Worm (Caenorhabditis elegans): Measurements from ENCODE around the gene F16B4.6.
A peak's percentile ranks its signal among the peaks of the same experiment; 100 is the strongest.

The F16B4.6 gene

DNA sequence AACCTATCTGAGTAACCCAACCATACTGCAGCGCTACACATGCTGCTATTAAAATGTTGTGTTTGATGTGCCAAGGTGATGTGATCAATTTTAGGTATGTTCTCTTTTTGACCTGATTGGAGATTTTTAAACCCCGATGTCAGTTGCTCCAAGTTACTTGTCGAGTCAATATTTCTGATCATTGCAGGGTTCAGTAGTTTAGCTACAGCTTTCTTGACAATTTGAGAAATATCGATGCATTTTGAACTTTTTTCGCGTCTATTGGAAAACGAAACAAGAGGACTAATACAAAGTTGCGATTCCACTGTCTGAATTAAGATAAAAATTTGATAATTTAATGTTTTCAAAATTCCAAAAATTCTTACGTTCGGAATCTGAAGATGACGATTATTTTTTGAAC, 36.4 kb downstream of the F16B4.6 start:
- TF ChIP-seq unc-130 (tag; optimal IDR thresholded peaks at IDR 0.05) = no peak
- no peak for TF ChIP-seq elt-3 (tag; optimal IDR thresholded peaks at IDR 0.05)
- TF ChIP-seq tlp-1 (tag; optimal IDR thresholded peaks at IDR 0.05) = no peak
- no peak for TF ChIP-seq mep-1 (tag; optimal IDR thresholded peaks at IDR 0.05)
- no peak for TF ChIP-seq lir-3 (tag; optimal IDR thresholded peaks at IDR 0.05; ENCODE audit: poor library complexity)
- TF ChIP-seq rnt-1 (tag; optimal IDR thresholded peaks at IDR 0.05) = no peak

DNA sequence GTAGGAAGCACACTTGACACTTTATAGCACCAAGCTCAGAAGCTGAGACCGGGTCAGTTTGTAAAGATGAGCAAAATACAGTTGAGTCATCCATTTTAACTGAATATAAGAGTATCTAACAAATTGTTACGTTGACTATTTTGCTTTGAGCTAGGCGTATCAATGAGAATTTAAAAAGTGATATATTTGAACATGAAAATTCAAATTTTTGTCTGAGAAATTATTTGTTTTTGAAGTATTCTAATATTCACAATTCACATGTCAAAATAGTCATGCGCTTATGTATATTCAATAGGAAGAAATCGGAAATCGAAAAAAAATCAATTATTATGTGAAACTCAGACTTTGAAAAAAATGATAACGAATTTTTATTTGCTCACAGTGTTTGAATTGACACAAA, 37.3 kb downstream of the F16B4.6 start, which contains the start of gene nhr-110:
Gene nhr-110 (minus strand): TSS at position 101 of the 400 bp plus-strand sequence.
- TF ChIP-seq nhr-237 (tag; optimal IDR thresholded peaks at IDR 0.05) (no peak), mep-1 (tag; optimal IDR thresholded peaks at IDR 0.05) (no peak), ceh-8 (GFP tag; optimal IDR thresholded peaks at IDR 0.05) (no peak), aly-2 (tag; optimal IDR thresholded peaks at IDR 0.05) (no peak), sox-4 (tag; optimal IDR thresholded peaks at IDR 0.05) (no peak), dsc-1 (tag; optimal IDR thresholded peaks at IDR 0.05) (no peak), blmp-1 (tag; optimal IDR thresholded peaks at IDR 0.05) (no peak)

DNA sequence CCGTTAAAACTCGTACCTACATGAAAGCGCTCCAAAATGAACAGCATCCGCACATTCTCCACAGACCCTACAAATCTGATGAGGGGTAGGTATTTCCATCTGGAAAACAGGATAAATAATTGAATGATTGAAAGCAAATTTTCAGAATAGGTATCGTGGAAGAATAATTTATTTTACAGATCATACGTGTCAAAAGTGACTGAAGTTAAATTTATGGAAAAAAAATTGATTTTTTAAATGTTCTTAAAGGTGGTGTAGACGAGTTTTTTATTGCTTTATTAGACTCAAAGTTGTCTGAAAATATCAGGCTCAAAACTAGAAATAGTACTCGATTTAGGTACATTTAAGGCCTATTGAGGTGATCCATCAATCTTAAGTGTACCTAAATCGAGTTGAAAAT, 39.7 kb downstream of the F16B4.6 start, which contains the start of gene nhr-237:
Gene nhr-237 (minus strand): TSS at position 101 of the 400 bp plus-strand sequence.
- TF ChIP-seq dpl-1 (GFP tag; optimal IDR thresholded peaks at IDR 0.05) = no peak
- TF ChIP-seq ces-1 (GFP tag; optimal IDR thresholded peaks at IDR 0.05) = no peak
- no peak for TF ChIP-seq snu-23 (GFP tag; optimal IDR thresholded peaks at IDR 0.05)
- no peak for TF ChIP-seq nhr-237 (tag; optimal IDR thresholded peaks at IDR 0.05)
- no peak for TF ChIP-seq sox-4 (tag; optimal IDR thresholded peaks at IDR 0.05)
- no peak for TF ChIP-seq nhr-47 (tag; optimal IDR thresholded peaks at IDR 0.05)
- no peak for TF ChIP-seq ets-5 (GFP tag; IDR thresholded peaks at IDR 0.05)
- TF ChIP-seq hpl-2 (GFP tag; optimal IDR thresholded peaks at IDR 0.05) = no peak
- TF ChIP-seq F16B12.6 (tag; optimal IDR thresholded peaks at IDR 0.05) = no peak
- TF ChIP-seq egl-27 (tag; optimal IDR thresholded peaks at IDR 0.05) = no peak
- no peak for TF ChIP-seq ceh-90 (tag; optimal IDR thresholded peaks at IDR 0.05)
- TF ChIP-seq egl-13 (tag; optimal IDR thresholded peaks at IDR 0.05) = no peak
- no peak for TF ChIP-seq alr-1 (tag; optimal IDR thresholded peaks at IDR 0.05; ENCODE audit: borderline replicate concordance)
- TF ChIP-seq C04F5.9 (tag; optimal IDR thresholded peaks at IDR 0.05) = no peak
- TF ChIP-seq nhr-19 (GFP tag; conservative IDR thresholded peaks at IDR 0.05) = no peak
- no peak for TF ChIP-seq zip-4 (GFP tag; optimal IDR thresholded peaks at IDR 0.05)
- no peak for TF ChIP-seq irx-1 (tag; optimal IDR thresholded peaks at IDR 0.05)
- no peak for TF ChIP-seq nhr-85 (tag)

DNA sequence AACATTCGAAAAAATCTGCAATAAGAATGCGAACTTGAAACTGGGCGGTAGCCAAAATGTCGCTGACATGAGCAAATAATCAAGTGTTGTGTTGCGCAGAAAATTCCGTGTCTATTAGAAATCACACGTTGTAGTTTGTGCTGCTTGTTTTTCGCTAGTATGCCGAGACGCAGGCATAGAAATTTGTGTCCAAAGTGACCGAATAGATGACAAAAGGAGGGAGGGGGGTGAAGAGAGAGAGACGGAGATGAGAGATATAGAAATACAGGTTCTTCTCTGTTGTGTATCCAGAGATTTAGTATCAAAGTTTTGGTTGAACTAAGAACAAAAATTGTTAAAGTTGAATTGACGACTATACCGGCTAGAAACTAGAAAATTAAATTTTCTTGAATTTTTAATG, 40.3 kb downstream of the F16B4.6 start:
- peak; percentile 54 for TF ChIP-seq snu-23 (GFP tag; optimal IDR thresholded peaks at IDR 0.05)
- peak; percentile 30 for TF ChIP-seq fkh-8 (tag; optimal IDR thresholded peaks at IDR 0.05)
- TF ChIP-seq skn-1 (tag; optimal IDR thresholded peaks at IDR 0.05) = peak; percentile 81
- TF ChIP-seq nhr-19 (GFP tag; conservative IDR thresholded peaks at IDR 0.05) = peak; percentile 21; the same call in 1 of the 2 replicates
- TF ChIP-seq ceh-8 (GFP tag; optimal IDR thresholded peaks at IDR 0.05) = no peak
- TF ChIP-seq nhr-28 (tag; optimal IDR thresholded peaks at IDR 0.05) = peak; percentile 83
- TF ChIP-seq mep-1 (tag; optimal IDR thresholded peaks at IDR 0.05) = peak; percentile 27
- peak; percentile 53 for TF ChIP-seq ztf-4 (tag; optimal IDR thresholded peaks at IDR 0.05)
- TF ChIP-seq nhr-90 (tag; optimal IDR thresholded peaks at IDR 0.05; ENCODE audit: poor library complexity) = peak; percentile 47
- no peak for TF ChIP-seq dsc-1 (tag; optimal IDR thresholded peaks at IDR 0.05)
- TF ChIP-seq nhr-85 (tag) = peak; percentile 87
- peak; percentile 96 for TF ChIP-seq nhr-77 (tag; optimal IDR thresholded peaks at IDR 0.05)
- TF ChIP-seq lir-3 (tag; optimal IDR thresholded peaks at IDR 0.05; ENCODE audit: poor library complexity) = no peak
- TF ChIP-seq lin-14 (GFP tag; optimal IDR thresholded peaks at IDR 0.05) = peak; percentile 95
- no peak for TF ChIP-seq ceh-63 (GFP tag; optimal IDR thresholded peaks at IDR 0.05)
- peak; percentile 45 for TF ChIP-seq tbx-2 (tag; optimal IDR thresholded peaks at IDR 0.05)
- peak in 2 of 3 experiments; percentile 3 for TF ChIP-seq dpl-1 (GFP tag; optimal IDR thresholded peaks at IDR 0.05)
- no peak for TF ChIP-seq fkh-4 (tag; optimal IDR thresholded peaks at IDR 0.05; ENCODE audit: borderline replicate concordance)
- TF ChIP-seq lin-35 (GFP tag; optimal IDR thresholded peaks at IDR 0.05) = peak in 1 of 2 experiments; percentile 57
- TF ChIP-seq ceh-82 (tag; optimal IDR thresholded peaks at IDR 0.05) = peak in 2 of 3 experiments; percentile 10 to 17
- TF ChIP-seq lsy-2 (tag; optimal IDR thresholded peaks at IDR 0.05) = peak in 1 of 2 experiments; percentile 25
- peak; percentile 5 to 6 for TF ChIP-seq efl-1 (optimal IDR thresholded peaks at IDR 0.05)
- no peak for TF ChIP-seq efl-1 (GFP tag; optimal IDR thresholded peaks at IDR 0.05 in 1 of 2)
- peak in 1 of 6 experiments; percentile 26 for TF ChIP-seq elt-3 (tag; optimal IDR thresholded peaks at IDR 0.05)
- TF ChIP-seq nhr-20 (tag; optimal IDR thresholded peaks at IDR 0.05) = peak; percentile 83
- TF ChIP-seq nhr-11 (tag; optimal IDR thresholded peaks at IDR 0.05) = peak; percentile 3
- TF ChIP-seq nhr-71 (tag; optimal IDR thresholded peaks at IDR 0.05) = peak; percentile 67
- peak; percentile 65 for TF ChIP-seq blmp-1 (tag; optimal IDR thresholded peaks at IDR 0.05)

Data from whole organism, L1 larva.